Worm (Caenorhabditis elegans) whole organism, young adult: Measurements from ENCODE around the gene C44F1.1.

Experiments used
- C06A6.2 ChIP-seq: fragments of 200-800 bp; sonication (Bioruptor generic); conservative IDR thresholded peaks from 2 replicates; pipeline ENCODE4 v1.3.6; 2022; ENCODE audit warnings: missing genetic modification characterization, missing compliant biosample characterization
- F49E8.2 ChIP-seq: sonication (generic microtip); optimal IDR thresholded peaks from 3 replicates; lab custom pipeline; 2017; ENCODE audit warnings: missing genetic modification characterization, mild to moderate bottlenecking, missing compliant biosample characterization, antibody characterized with exemption, moderate library complexity; ENCODE audit not compliant: insufficient read depth
- Y95B8A.8 ChIP-seq: fragments of 200-800 bp; sonication (Bioruptor generic); IDR thresholded peaks from 2 replicates; pipeline ENCODE4 v1.3.6; 2022; ENCODE audit warnings: missing genetic modification reagents, missing genetic modification characterization, missing compliant biosample characterization
- ama-1 ChIP-seq, 3 experiments: fragments of 150-350 bp in 1 of 3; sonication (generic microtip) in 2 of 3; optimal IDR thresholded peaks; 2 replicates each; lab custom pipeline; 2014 to 2018; ENCODE audit warnings: missing biosample characterization in 2 of 3, missing genetic modification characterization in 2 of 3, missing genetic modification reagents in 2 of 3
- ceh-91 ChIP-seq: fragments of 200-800 bp; sonication (Bioruptor generic); IDR thresholded peaks from 2 replicates; pipeline ENCODE4 v1.3.6; 2022; ENCODE audit warnings: missing genetic modification reagents, missing genetic modification characterization, missing compliant biosample characterization
- gei-17 ChIP-seq: fragments of 200-800 bp; sonication (Bioruptor generic); optimal IDR thresholded peaks from 2 replicates; lab custom pipeline; 2018; ENCODE audit warnings: mild to moderate bottlenecking, missing genetic modification characterization, missing compliant biosample characterization
- lin-26 ChIP-seq: fragments of 200-800 bp; sonication (Bioruptor generic); IDR thresholded peaks from 2 replicates; pipeline ENCODE4 v1.3.6; 2022; ENCODE audit warnings: missing genetic modification reagents, missing genetic modification characterization, missing compliant biosample characterization
- nhr-179 ChIP-seq: sonication (generic microtip); optimal IDR thresholded peaks from 2 replicates; lab custom pipeline; 2016; ENCODE audit warnings: mild to moderate bottlenecking, missing genetic modification characterization, missing compliant biosample characterization
- nhr-90 ChIP-seq: sonication (generic microtip); optimal IDR thresholded peaks from 2 replicates; lab custom pipeline; 2016; ENCODE audit warnings: missing genotype, mild to moderate bottlenecking, missing genetic modification characterization, missing compliant biosample characterization
- pha-4 ChIP-seq: fragments of 150-350 bp; sonication (generic microtip); optimal IDR thresholded peaks from 2 replicates; lab custom pipeline; 2014; ENCODE audit warnings: missing biosample characterization, missing genetic modification reagents, missing genetic modification characterization
- rec-8 ChIP-seq, 2 experiments: sonication (generic microtip); optimal IDR thresholded peaks; 2 replicates each; lab custom pipeline; 2016; ENCODE audit warnings: mild to moderate bottlenecking in 2 of 2, missing genetic modification characterization in 2 of 2, missing genetic modification reagents in 2 of 2, missing genotype in 2 of 2, missing biosample characterization in 1 of 2, missing compliant biosample characterization in 1 of 2, moderate library complexity in 1 of 2
- snpc-4 ChIP-seq, 5 experiments: fragments of 150-350 bp in 1 of 5; sonication (generic microtip) in 4 of 5; optimal IDR thresholded peaks; 2 replicates each; lab custom pipeline; 2014 to 2018; ENCODE audit warnings: missing genetic modification characterization in 5 of 5, missing biosample characterization in 3 of 5, antibody characterized with exemption in 2 of 5, mild to moderate bottlenecking in 2 of 5, missing compliant biosample characterization in 2 of 5, missing genotype in 2 of 5, moderate library complexity in 2 of 5, missing genetic modification reagents in 1 of 5
- tlf-1 ChIP-seq: fragments of 200-800 bp; sonication (Bioruptor generic); optimal IDR thresholded peaks from 2 replicates; lab custom pipeline; 2018; ENCODE audit warnings: mild to moderate bottlenecking, missing genetic modification characterization, missing compliant biosample characterization

DNA sequence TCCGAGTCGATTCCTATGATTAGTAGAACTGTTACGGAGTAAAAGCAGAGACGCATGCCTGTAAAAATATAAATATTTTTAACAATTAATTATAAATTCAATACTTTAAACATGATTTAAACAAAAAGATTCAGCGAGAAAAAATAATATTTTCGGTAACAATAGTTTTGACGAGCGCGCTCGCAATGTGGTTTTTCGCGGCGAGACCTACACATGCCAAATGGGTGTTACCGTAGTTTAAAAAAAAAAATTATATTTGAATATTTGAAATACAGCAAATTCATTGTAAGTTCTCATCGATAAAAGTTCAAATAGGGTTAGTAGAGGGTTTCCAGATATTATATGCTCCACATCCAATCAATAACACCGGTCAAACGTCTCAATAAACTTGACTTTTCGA, 38.9 kb downstream of the C44F1.1 start, which contains the start of gene gldi-5:
- no peak for TF ChIP-seq lin-26 (GFP tag; lab: Robert Waterston, UW)
- no peak for TF ChIP-seq ceh-91 (GFP tag; lab: Robert Waterston, UW)
- TF ChIP-seq C06A6.2 (GFP tag; lab: Robert Waterston, UW): no peak
- TF ChIP-seq tlf-1 (GFP tag; lab: Kevin White, UChicago): no peak
- no peak for TF ChIP-seq pha-4 (tag; lab: Kevin White, UChicago)
- TF ChIP-seq nhr-179: no peak
- TF ChIP-seq Y95B8A.8 (GFP tag; lab: Robert Waterston, UW): no peak
- TF ChIP-seq gei-17 (GFP tag; lab: Kevin White, UChicago): no peak
- no peak for TF ChIP-seq F49E8.2 (tag; lab: Kevin White, UChicago)
- TF ChIP-seq nhr-90: no peak
- TF ChIP-seq snpc-4 (GFP tag; optimal IDR thresholded peaks at IDR 0.05; lab: Kevin White, UChicago): no peak
- TF ChIP-seq snpc-4 (tag; optimal IDR thresholded peaks at IDR 0.05; lab: Kevin White, UChicago): no peak
- no peak for TF ChIP-seq rec-8 (tag; optimal IDR thresholded peaks at IDR 0.05; lab: Kevin White, UChicago)
- no peak for TF ChIP-seq ama-1 (optimal IDR thresholded peaks at IDR 0.05; lab: Kevin White, UChicago)
- no peak for TF ChIP-seq ama-1 (GFP tag; optimal IDR thresholded peaks at IDR 0.05; lab: Kevin White, UChicago)
